Fruit fly (Drosophila melanogaster) whole organism, embryonic: ENCODE measurements around the gene Edg78E.

Experiments used
- ATbp ChIP-seq: fragments of 200-800 bp; sonication (Bioruptor generic); optimal IDR thresholded peaks from 2 replicates; lab custom pipeline; 2017; ENCODE audit warnings: missing biosample characterization, mild to moderate bottlenecking, missing genetic modification characterization, missing genetic modification reagents
- Ada2b ChIP-seq: fragments of 200-800 bp; sonication (Bioruptor generic); IDR thresholded peaks from 2 replicates; pipeline ENCODE4 v1.3.6; 2022; ENCODE audit warnings: missing biosample characterization, missing genetic modification characterization
- Antp ChIP-seq: fragments of 200-800 bp; sonication (Bioruptor generic); optimal IDR thresholded peaks from 3 replicates; lab custom pipeline; 2016; ENCODE audit warnings: missing biosample characterization, missing genetic modification characterization
- Atf3 ChIP-seq: fragments of 200-800 bp; sonication (Bioruptor generic); optimal IDR thresholded peaks from 3 replicates; lab custom pipeline; 2016; ENCODE audit warnings: missing biosample characterization, missing genetic modification characterization
- CG12104 ChIP-seq: fragments of 200-800 bp; sonication (Bioruptor generic); optimal IDR thresholded peaks from 3 replicates; lab custom pipeline; 2016; ENCODE audit warnings: missing biosample characterization, missing genetic modification characterization
- CG12219 ChIP-seq: fragments of 200-800 bp; sonication (Bioruptor generic); optimal IDR thresholded peaks from 3 replicates; lab custom pipeline; 2018; ENCODE audit warnings: missing biosample characterization, mild to moderate bottlenecking, missing genetic modification characterization
- CG12299 ChIP-seq: fragments of 200-800 bp; sonication (Bioruptor generic); optimal IDR thresholded peaks from 2 replicates; lab custom pipeline; 2018; ENCODE audit warnings: missing biosample characterization, mild to moderate bottlenecking, missing genetic modification characterization
- CG13624 ChIP-seq: fragments of 200-800 bp; sonication (Bioruptor generic); optimal IDR thresholded peaks from 2 replicates; lab custom pipeline; 2016; ENCODE audit warnings: missing biosample characterization, missing genetic modification characterization
- CG15011 ChIP-seq: fragments of 200-800 bp; sonication (Bioruptor generic); optimal IDR thresholded peaks from 3 replicates; lab custom pipeline; 2018; ENCODE audit warnings: missing biosample characterization, mild to moderate bottlenecking, missing genetic modification characterization
- CG15073 ChIP-seq: fragments of 200-800 bp; sonication (Bioruptor generic); optimal IDR thresholded peaks from 2 replicates; lab custom pipeline; 2016; ENCODE audit warnings: missing biosample characterization, missing genetic modification characterization
- CG17186 ChIP-seq: fragments of 200-800 bp; sonication (Bioruptor generic); optimal IDR thresholded peaks from 3 replicates; lab custom pipeline; 2017; ENCODE audit warnings: missing biosample characterization, missing genetic modification reagents, missing genetic modification characterization
- CG17328 ChIP-seq: fragments of 200-800 bp; sonication (Bioruptor generic); IDR thresholded peaks from 2 replicates; pipeline ENCODE4 v1.3.6; 2022; ENCODE audit warnings: missing biosample characterization, missing genetic modification characterization
- CG17802 ChIP-seq: fragments of 200-800 bp; sonication (Bioruptor generic); optimal IDR thresholded peaks from 2 replicates; lab custom pipeline; 2018; ENCODE audit warnings: missing biosample characterization, mild to moderate bottlenecking, missing genetic modification characterization, moderate library complexity
- CG18476 ChIP-seq: fragments of 200-800 bp; sonication (Bioruptor generic); optimal IDR thresholded peaks from 2 replicates; lab custom pipeline; 2016; ENCODE audit warnings: missing biosample characterization, mild to moderate bottlenecking, missing genetic modification characterization
- CG2116 ChIP-seq: fragments of 200-800 bp; sonication (Bioruptor generic); optimal IDR thresholded peaks from 3 replicates; lab custom pipeline; 2018; ENCODE audit warnings: missing biosample characterization, mild to moderate bottlenecking, missing genetic modification characterization
- CG2129 ChIP-seq: fragments of 200-800 bp; sonication (Bioruptor generic); IDR thresholded peaks from 2 replicates; pipeline ENCODE4 v1.3.6; 2022; ENCODE audit warnings: missing biosample characterization, missing genetic modification characterization; ENCODE audit not compliant: partially characterized antibody
- CG33557 ChIP-seq: fragments of 200-800 bp; sonication (Bioruptor generic); optimal IDR thresholded peaks from 2 replicates; lab custom pipeline; 2019; ENCODE audit warnings: missing biosample characterization, mild to moderate bottlenecking, missing genetic modification characterization, moderate library complexity
- CG42726 ChIP-seq: fragments of 200-800 bp; sonication (Bioruptor generic); IDR thresholded peaks from 2 replicates; pipeline ENCODE4 v1.3.6; 2022; ENCODE audit warnings: missing biosample characterization, missing genetic modification characterization; ENCODE audit not compliant: partially characterized antibody
- CG43689 ChIP-seq: fragments of 200-800 bp; sonication (Bioruptor generic); IDR thresholded peaks from 2 replicates; pipeline ENCODE4 v1.3.6; 2022; ENCODE audit warnings: missing biosample characterization, missing genetic modification characterization
- CG6175 ChIP-seq: fragments of 200-800 bp; sonication (Bioruptor generic); IDR thresholded peaks from 3 replicates; pipeline ENCODE4 v1.3.6; 2022; ENCODE audit warnings: missing biosample characterization, missing genetic modification characterization
- CG6854 ChIP-seq: fragments of 200-800 bp; sonication (Bioruptor generic); optimal IDR thresholded peaks from 3 replicates; lab custom pipeline; 2017; ENCODE audit warnings: missing biosample characterization, mild to moderate bottlenecking, missing genetic modification characterization
- CG7357 ChIP-seq: fragments of 200-800 bp; sonication (Bioruptor generic); IDR thresholded peaks from 3 replicates; pipeline ENCODE4 v1.3.6; 2022; ENCODE audit warnings: missing biosample characterization, missing genetic modification characterization
- CG8478 ChIP-seq: fragments of >200 bp; optimal IDR thresholded peaks from 2 replicates; lab custom pipeline; 2018
- CTCF ChIP-seq: fragments of 200-800 bp; sonication (Bioruptor generic); optimal IDR thresholded peaks from 2 replicates; lab custom pipeline; 2017; ENCODE audit warnings: missing biosample characterization, mild to moderate bottlenecking, missing genetic modification characterization, moderate library complexity
- Camta ChIP-seq: fragments of 200-800 bp; sonication (Bioruptor generic); optimal IDR thresholded peaks from 2 replicates; lab custom pipeline; 2016; ENCODE audit warnings: missing biosample characterization, missing genetic modification characterization
- Dad ChIP-seq: fragments of 200-800 bp; sonication (Bioruptor generic); optimal IDR thresholded peaks from 3 replicates; lab custom pipeline; 2016; ENCODE audit warnings: missing biosample characterization, missing genetic modification characterization
- GATAe ChIP-seq: fragments of 200-800 bp; sonication (Bioruptor generic); conservative IDR thresholded peaks from 2 replicates; pipeline ENCODE4 v1.3.6; 2022; ENCODE audit warnings: missing biosample characterization, missing genetic modification characterization
- Hr39 ChIP-seq: fragments of >200 bp; optimal IDR thresholded peaks from 2 replicates; lab custom pipeline; 2017
- Mad ChIP-seq: fragments of 200-800 bp; sonication (Bioruptor generic); optimal IDR thresholded peaks from 2 replicates; lab custom pipeline; 2016; ENCODE audit warnings: missing biosample characterization, missing genetic modification characterization
- Meics ChIP-seq: fragments of 200-800 bp; sonication (Bioruptor generic); optimal IDR thresholded peaks from 2 replicates; lab custom pipeline; 2017; ENCODE audit warnings: missing biosample characterization, mild to moderate bottlenecking, missing genetic modification characterization
- Myb ChIP-seq: fragments of 200-800 bp; sonication (Bioruptor generic); optimal IDR thresholded peaks from 2 replicates; lab custom pipeline; 2016; ENCODE audit warnings: missing biosample characterization, missing genetic modification characterization
- Spps ChIP-seq: fragments of 200-800 bp; sonication (Bioruptor generic); optimal IDR thresholded peaks from 2 replicates; lab custom pipeline; 2018; ENCODE audit warnings: missing biosample characterization, mild to moderate bottlenecking, missing genetic modification characterization
- Xrp1 ChIP-seq: fragments of 200-800 bp; sonication (Bioruptor generic); IDR thresholded peaks from 2 replicates; pipeline ENCODE4 v1.3.6; 2022; ENCODE audit warnings: missing biosample characterization, missing genetic modification characterization
- ac ChIP-seq: fragments of 200-800 bp; sonication (Bioruptor generic); optimal IDR thresholded peaks from 3 replicates; lab custom pipeline; 2017; ENCODE audit warnings: missing biosample characterization, mild to moderate bottlenecking, missing genetic modification characterization
- ase ChIP-seq: fragments of 200-800 bp; sonication (Bioruptor generic); IDR thresholded peaks from 3 replicates; pipeline ENCODE4 v1.3.6; 2022; ENCODE audit warnings: missing biosample characterization, missing genetic modification characterization
- ash1 ChIP-seq: fragments of 200-800 bp; sonication (Bioruptor generic); optimal IDR thresholded peaks from 2 replicates; lab custom pipeline; 2018; ENCODE audit warnings: missing biosample characterization, mild to moderate bottlenecking, missing genetic modification characterization
- chn ChIP-seq: fragments of 200-800 bp; sonication (Bioruptor generic); optimal IDR thresholded peaks from 2 replicates; lab custom pipeline; 2016; ENCODE audit warnings: missing biosample characterization, missing genetic modification characterization
- dm ChIP-seq: fragments of 200-800 bp; sonication (Bioruptor generic); optimal IDR thresholded peaks from 3 replicates; lab custom pipeline; 2016; ENCODE audit warnings: missing biosample characterization, missing genetic modification characterization
- dmrt11E ChIP-seq: fragments of 200-800 bp; sonication (Bioruptor generic); optimal IDR thresholded peaks from 3 replicates; lab custom pipeline; 2018; ENCODE audit warnings: missing biosample characterization, mild to moderate bottlenecking, missing genetic modification characterization, moderate library complexity
- fd102C ChIP-seq: fragments of 200-800 bp; sonication (Bioruptor generic); optimal IDR thresholded peaks from 2 replicates; lab custom pipeline; 2018; ENCODE audit warnings: missing biosample characterization, mild to moderate bottlenecking, missing genetic modification characterization, moderate library complexity
- fu2 ChIP-seq: fragments of 200-800 bp; sonication (Bioruptor generic); optimal IDR thresholded peaks from 2 replicates; lab custom pipeline; 2016; ENCODE audit warnings: missing biosample characterization, missing genetic modification characterization
- grau ChIP-seq: fragments of 200-800 bp; optimal IDR thresholded peaks from 3 replicates; lab custom pipeline; 2019; ENCODE audit warnings: missing biosample characterization, mild to moderate bottlenecking, missing genetic modification characterization, moderate library complexity
- inv ChIP-seq: fragments of 200-800 bp; sonication (Bioruptor generic); IDR thresholded peaks from 2 replicates; pipeline ENCODE4 v1.3.6; 2022; ENCODE audit warnings: missing biosample characterization, missing genetic modification characterization; ENCODE audit not compliant: partially characterized antibody
- jumu ChIP-seq: fragments of 200-800 bp; sonication (Bioruptor generic); optimal IDR thresholded peaks from 3 replicates; lab custom pipeline; 2016; ENCODE audit warnings: missing biosample characterization, missing genetic modification characterization
- pb ChIP-seq: fragments of 200-800 bp; sonication (Bioruptor generic); optimal IDR thresholded peaks from 3 replicates; lab custom pipeline; 2016; ENCODE audit warnings: missing biosample characterization, missing genetic modification characterization
- prd ChIP-seq, 3 experiments: fragments of >200 bp in 2 of 3; fragments of 200-800 bp in 1 of 3; sonication (Bioruptor generic) in 1 of 3; optimal IDR thresholded peaks in 2 of 3; IDR thresholded peaks in 1 of 3; 2 replicates in 2 of 3; 3 replicates in 1 of 3; pipeline versions ENCODE4 v1.3.6 to Lab custom; 2017 to 2022; ENCODE audit warnings: missing biosample characterization in 1 of 3, missing genetic modification characterization in 1 of 3
- pum ChIP-seq: fragments of 200-800 bp; sonication (Bioruptor generic); optimal IDR thresholded peaks from 2 replicates; lab custom pipeline; 2016; ENCODE audit warnings: missing biosample characterization, missing genetic modification characterization
- tin ChIP-seq: fragments of 200-800 bp; sonication (Bioruptor generic); optimal IDR thresholded peaks from 3 replicates; lab custom pipeline; 2016; ENCODE audit warnings: missing biosample characterization, missing genetic modification characterization
- trem ChIP-seq: fragments of 200-800 bp; optimal IDR thresholded peaks from 3 replicates; lab custom pipeline; 2019; ENCODE audit warnings: missing biosample characterization, mild to moderate bottlenecking, missing genetic modification characterization, moderate library complexity
- unpg ChIP-seq: fragments of 200-800 bp; sonication (Bioruptor generic); optimal IDR thresholded peaks from 3 replicates; lab custom pipeline; 2018; ENCODE audit warnings: missing biosample characterization, mild to moderate bottlenecking, missing genetic modification characterization, moderate library complexity
- wdn ChIP-seq: fragments of 200-800 bp; sonication (Bioruptor generic); IDR thresholded peaks from 2 replicates; pipeline ENCODE4 v1.3.6; 2022; ENCODE audit warnings: missing biosample characterization, missing genetic modification characterization
- yki ChIP-seq: fragments of >200 bp; optimal IDR thresholded peaks from 3 replicates; lab custom pipeline; 2018

Edg78E gene

DNA sequence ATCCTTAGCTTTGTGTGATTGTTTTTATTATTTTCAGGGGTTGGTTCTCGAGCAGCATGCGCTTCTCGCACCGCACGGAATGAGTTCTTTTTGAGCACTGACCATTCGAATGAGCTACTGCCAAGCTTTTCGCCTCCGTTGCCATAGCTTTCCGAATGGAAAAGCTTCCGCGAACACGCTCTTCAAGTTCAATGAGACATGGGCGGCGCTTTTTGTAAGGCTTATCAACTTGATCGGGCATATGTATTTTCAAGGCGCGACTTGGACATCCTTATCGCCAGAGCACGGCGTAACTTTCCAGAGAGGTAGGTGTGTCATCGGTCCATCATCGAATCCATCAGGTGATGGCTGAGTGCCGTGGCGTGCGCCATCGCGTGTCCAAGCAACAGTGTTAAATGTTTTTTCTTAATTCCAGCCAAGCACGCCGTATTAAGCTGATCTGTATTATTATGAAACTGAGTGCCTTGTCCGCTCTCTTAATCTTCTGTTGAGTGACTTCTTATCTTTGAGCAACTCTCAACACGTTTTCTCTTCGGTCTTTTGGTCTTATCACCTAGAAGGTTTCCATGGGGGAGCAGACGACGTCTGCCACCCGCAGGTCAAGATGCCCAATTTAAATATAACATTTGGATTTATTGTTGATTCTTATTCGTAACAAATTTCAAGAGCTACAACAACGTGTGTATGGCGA, 17.6 kb downstream of the Edg78E start, which contains the start of gene AcCoAS (continued):
- TF ChIP-seq tin (GFP tag; lab: Kevin White, UChicago) (no peak), Hr39 (lab: Kevin White, UChicago) (no peak), ash1 (GFP tag; lab: Kevin White, UChicago) (peak; percentile 15), GATAe (no peak; the same call in 1 of the 2 replicates), Atf3 (GFP tag; lab: Kevin White, UChicago) (no peak), CG2116 (no peak), CG6854 (GFP tag; lab: Kevin White, UChicago) (peak; percentile 4), pb (GFP tag; lab: Kevin White, UChicago) (no peak), ATbp (GFP tag; lab: Kevin White, UChicago) (no peak), CG8478 (lab: Kevin White, UChicago) (no peak), dmrt11E (tag; lab: Kevin White, UChicago) (no peak), Myb (GFP tag; lab: Kevin White, UChicago) (peak; percentile 3), CG13624 (GFP tag; lab: Kevin White, UChicago) (peak; percentile 45), wdn (GFP tag; lab: Robert Waterston, UW) (no peak), Meics (GFP tag; lab: Kevin White, UChicago) (peak; percentile 52), CG15011 (GFP tag; lab: Kevin White, UChicago) (no peak), fu2 (GFP tag; lab: Kevin White, UChicago) (no peak), yki (no peak), Ada2b (GFP tag; lab: Robert Waterston, UW) (no peak), CG17186 (GFP tag; lab: Kevin White, UChicago) (no peak), inv (GFP tag; lab: Robert Waterston, UW) (no peak), CG33557 (GFP tag; lab: Kevin White, UChicago) (no peak), CG6175 (GFP tag; lab: Robert Waterston, UW) (no peak), CG15073 (GFP tag; lab: Kevin White, UChicago) (no peak), ase (GFP tag; lab: Robert Waterston, UW) (no peak), Mad (GFP tag; lab: Kevin White, UChicago) (no peak), Dad (no peak), CTCF (GFP tag; lab: Kevin White, UChicago) (peak; percentile 53), CG7357 (no peak), ac (no peak), CG18476 (no peak), Camta (GFP tag; lab: Kevin White, UChicago) (no peak), jumu (GFP tag; lab: Kevin White, UChicago) (peak; percentile 13), CG12104 (GFP tag; lab: Kevin White, UChicago) (no peak), CG17802 (no peak), dm (GFP tag; lab: Kevin White, UChicago) (peak; percentile 45), Antp (GFP tag; lab: Kevin White, UChicago) (peak; percentile 7), CG12299 (tag; lab: Kevin White, UChicago) (no peak), CG42726 (GFP tag; lab: Robert Waterston, UW) (no peak), unpg (GFP tag; lab: Kevin White, UChicago) (peak; percentile 27), pum (GFP tag; lab: Kevin White, UChicago) (no peak), Spps (tag; lab: Kevin White, UChicago) (no peak), trem (no peak), CG17328 (GFP tag; lab: Robert Waterston, UW) (no peak), prd (optimal IDR thresholded peaks at IDR 0.05; lab: Kevin White, UChicago) (no peak), prd (GFP tag; IDR thresholded peaks at IDR 0.05; lab: Robert Waterston, UW) (no peak), CG43689 (GFP tag; lab: Robert Waterston, UW) (no peak), CG2129 (GFP tag; lab: Robert Waterston, UW) (no peak), fd102C (no peak), grau (tag; lab: Kevin White, UChicago) (peak; percentile 44), CG12219 (no peak), Xrp1 (no peak), chn (GFP tag; lab: Kevin White, UChicago) (no peak)
